Fruit fly (Drosophila melanogaster) whole organism, embryonic: ENCODE results near the gene hale.
A peak's percentile ranks its signal among the peaks of the same experiment; 100 is the strongest.

Source experiments
- CG10147 ChIP-seq: fragments of 200-800 bp; sonication (Bioruptor generic); optimal IDR thresholded peaks from 2 replicates; lab custom pipeline; 2019; ENCODE audit warnings: missing biosample characterization, mild to moderate bottlenecking, missing genetic modification characterization, moderate library complexity
- CG10267 ChIP-seq: fragments of 200-800 bp; sonication (Bioruptor generic); optimal IDR thresholded peaks from 2 replicates; lab custom pipeline; 2018; ENCODE audit warnings: missing biosample characterization, mild to moderate bottlenecking, missing genetic modification characterization, moderate library complexity
- CG13624 ChIP-seq: fragments of 200-800 bp; sonication (Bioruptor generic); optimal IDR thresholded peaks from 2 replicates; lab custom pipeline; 2016; ENCODE audit warnings: missing biosample characterization, missing genetic modification characterization
- CG16779 ChIP-seq: fragments of 200-800 bp; sonication (Bioruptor generic); IDR thresholded peaks from 2 replicates; pipeline ENCODE4 v1.3.6; 2022; ENCODE audit warnings: missing biosample characterization, missing genetic modification characterization
- CG17385 ChIP-seq: fragments of 200-800 bp; sonication (Bioruptor generic); optimal IDR thresholded peaks from 3 replicates; lab custom pipeline; 2018; ENCODE audit warnings: missing biosample characterization, mild to moderate bottlenecking, missing genetic modification characterization
- CG1832 ChIP-seq: fragments of 200-800 bp; sonication (Bioruptor generic); optimal IDR thresholded peaks from 2 replicates; lab custom pipeline; 2017; ENCODE audit warnings: missing biosample characterization, mild to moderate bottlenecking, missing genetic modification characterization, inconsistent platforms
- CG18619 ChIP-seq: fragments of 200-800 bp; sonication (Bioruptor generic); optimal IDR thresholded peaks from 3 replicates; lab custom pipeline; 2017; ENCODE audit warnings: missing biosample characterization, mild to moderate bottlenecking, missing genetic modification characterization
- CG2116 ChIP-seq: fragments of 200-800 bp; sonication (Bioruptor generic); optimal IDR thresholded peaks from 3 replicates; lab custom pipeline; 2018; ENCODE audit warnings: missing biosample characterization, mild to moderate bottlenecking, missing genetic modification characterization
- CG2889 ChIP-seq: fragments of 200-800 bp; sonication (Bioruptor generic); IDR thresholded peaks from 3 replicates; pipeline ENCODE4 v1.3.6; 2022; ENCODE audit warnings: missing biosample characterization, missing genetic modification characterization
- CG34224 ChIP-seq: fragments of 200-800 bp; sonication (Bioruptor generic); IDR thresholded peaks from 3 replicates; pipeline ENCODE4 v1.3.6; 2022; ENCODE audit warnings: missing biosample characterization, missing genetic modification characterization; ENCODE audit not compliant: partially characterized antibody
- CG3838 ChIP-seq: fragments of 200-800 bp; sonication (Bioruptor generic); optimal IDR thresholded peaks from 3 replicates; lab custom pipeline; 2016; ENCODE audit warnings: missing biosample characterization, missing genetic modification characterization
- CG4328 ChIP-seq: fragments of 200-800 bp; sonication (Bioruptor generic); optimal IDR thresholded peaks from 3 replicates; lab custom pipeline; 2017; ENCODE audit warnings: missing biosample characterization, missing genetic modification reagents, missing genetic modification characterization
- CG4404 ChIP-seq: fragments of 200-800 bp; sonication (Bioruptor generic); IDR thresholded peaks from 2 replicates; pipeline ENCODE4 v1.3.6; 2022; ENCODE audit warnings: missing biosample characterization, missing genetic modification characterization
- CG6854 ChIP-seq: fragments of 200-800 bp; sonication (Bioruptor generic); optimal IDR thresholded peaks from 3 replicates; lab custom pipeline; 2017; ENCODE audit warnings: missing biosample characterization, mild to moderate bottlenecking, missing genetic modification characterization
- CG7372 ChIP-seq: fragments of 200-800 bp; sonication (Bioruptor generic); IDR thresholded peaks from 2 replicates; pipeline ENCODE4 v1.3.6; 2022; ENCODE audit warnings: missing biosample characterization, missing genetic modification characterization
- CG7556 ChIP-seq: fragments of 200-800 bp; sonication (Bioruptor generic); optimal IDR thresholded peaks from 2 replicates; lab custom pipeline; 2017; ENCODE audit warnings: missing biosample characterization, mild to moderate bottlenecking, missing genetic modification characterization
- CG8089 ChIP-seq: fragments of 200-800 bp; sonication (Bioruptor generic); optimal IDR thresholded peaks from 3 replicates; lab custom pipeline; 2016; ENCODE audit warnings: missing biosample characterization, missing genetic modification characterization
- CG8944 ChIP-seq: fragments of 200-800 bp; sonication (Bioruptor generic); optimal IDR thresholded peaks from 3 replicates; lab custom pipeline; 2016; ENCODE audit warnings: missing biosample characterization, missing genetic modification characterization
- Camta ChIP-seq: fragments of 200-800 bp; sonication (Bioruptor generic); optimal IDR thresholded peaks from 2 replicates; lab custom pipeline; 2016; ENCODE audit warnings: missing biosample characterization, missing genetic modification characterization
- CoRest ChIP-seq: fragments of 200-800 bp; sonication (Bioruptor generic); optimal IDR thresholded peaks from 3 replicates; lab custom pipeline; 2018; ENCODE audit warnings: missing biosample characterization, mild to moderate bottlenecking, missing genetic modification characterization, moderate library complexity
- CrebB ChIP-seq: fragments of 200-800 bp; sonication (Bioruptor generic); optimal IDR thresholded peaks from 3 replicates; lab custom pipeline; 2018; ENCODE audit warnings: missing biosample characterization, mild to moderate bottlenecking, missing genetic modification characterization
- Dek ChIP-seq: fragments of 200-800 bp; sonication (Bioruptor generic); optimal IDR thresholded peaks from 3 replicates; lab custom pipeline; 2019; ENCODE audit warnings: missing biosample characterization, mild to moderate bottlenecking, missing genetic modification characterization, moderate library complexity
- Dref ChIP-seq: fragments of 200-800 bp; sonication (Bioruptor generic); IDR thresholded peaks from 2 replicates; pipeline ENCODE4 v1.3.6; 2022; ENCODE audit warnings: missing biosample characterization, missing genetic modification characterization
- H2.0 ChIP-seq: fragments of 200-800 bp; sonication (Bioruptor generic); IDR thresholded peaks from 2 replicates; pipeline ENCODE4 v1.3.6; 2022; ENCODE audit warnings: missing biosample characterization, missing genetic modification characterization
- HHEX ChIP-seq: fragments of 200-800 bp; sonication (Bioruptor generic); optimal IDR thresholded peaks from 3 replicates; lab custom pipeline; 2017; ENCODE audit warnings: missing biosample characterization, mild to moderate bottlenecking, missing genetic modification characterization, missing genetic modification reagents
- HLHmδ ChIP-seq: fragments of 200-800 bp; sonication (Bioruptor generic); optimal IDR thresholded peaks from 2 replicates; lab custom pipeline; 2018; ENCODE audit warnings: missing biosample characterization, mild to moderate bottlenecking, missing genetic modification characterization, moderate library complexity
- Hr51 ChIP-seq, 2 experiments: fragments of 200-800 bp; sonication (Bioruptor generic); optimal IDR thresholded peaks; 2 replicates in 1 of 2; 3 replicates in 1 of 2; lab custom pipeline; 2016 to 2018; ENCODE audit warnings: missing biosample characterization in 2 of 2, missing genetic modification characterization in 2 of 2, mild to moderate bottlenecking in 1 of 2, moderate library complexity in 1 of 2
- Meics ChIP-seq: fragments of 200-800 bp; sonication (Bioruptor generic); optimal IDR thresholded peaks from 2 replicates; lab custom pipeline; 2017; ENCODE audit warnings: missing biosample characterization, mild to moderate bottlenecking, missing genetic modification characterization
- NFAT ChIP-seq: fragments of 200-800 bp; sonication (Bioruptor generic); IDR thresholded peaks from 2 replicates; pipeline ENCODE4 v1.3.6; 2022; ENCODE audit warnings: missing biosample characterization, missing genetic modification characterization
- Oli ChIP-seq: fragments of 200-800 bp; sonication (Bioruptor generic); optimal IDR thresholded peaks from 2 replicates; lab custom pipeline; 2018; ENCODE audit warnings: missing biosample characterization, mild to moderate bottlenecking, missing genetic modification characterization, moderate library complexity
- Opbp ChIP-seq: fragments of 200-800 bp; sonication (Bioruptor generic); IDR thresholded peaks from 3 replicates; pipeline ENCODE4 v1.3.6; 2022; ENCODE audit warnings: missing biosample characterization, missing genetic modification characterization; ENCODE audit not compliant: partially characterized antibody
- Ssrp ChIP-seq: fragments of 200-800 bp; sonication (Bioruptor generic); optimal IDR thresholded peaks from 2 replicates; lab custom pipeline; 2018; ENCODE audit warnings: missing biosample characterization, mild to moderate bottlenecking, missing genetic modification characterization, moderate library complexity
- Usf ChIP-seq: fragments of 200-800 bp; sonication (Bioruptor generic); optimal IDR thresholded peaks from 2 replicates; lab custom pipeline; 2017; ENCODE audit warnings: missing genotype, missing biosample characterization, missing genetic modification characterization
- ac ChIP-seq: fragments of 200-800 bp; sonication (Bioruptor generic); optimal IDR thresholded peaks from 3 replicates; lab custom pipeline; 2017; ENCODE audit warnings: missing biosample characterization, mild to moderate bottlenecking, missing genetic modification characterization
- bbx ChIP-seq: fragments of 200-800 bp; sonication (Bioruptor generic); IDR thresholded peaks from 2 replicates; pipeline ENCODE4 v1.3.6; 2022; ENCODE audit warnings: missing biosample characterization, missing genetic modification characterization; ENCODE audit not compliant: partially characterized antibody
- chn ChIP-seq: fragments of 200-800 bp; sonication (Bioruptor generic); optimal IDR thresholded peaks from 2 replicates; lab custom pipeline; 2016; ENCODE audit warnings: missing biosample characterization, missing genetic modification characterization
- ci ChIP-seq: fragments of 200-800 bp; sonication (Bioruptor generic); IDR thresholded peaks from 3 replicates; pipeline ENCODE4 v1.3.6; 2022; ENCODE audit warnings: missing biosample characterization, missing genetic modification characterization
- danr ChIP-seq: fragments of 200-800 bp; sonication (Bioruptor generic); IDR thresholded peaks from 2 replicates; pipeline ENCODE4 v1.3.6; 2022; ENCODE audit warnings: missing biosample characterization, missing genetic modification characterization
- ewg ChIP-seq: fragments of 200-800 bp; sonication (Bioruptor generic); optimal IDR thresholded peaks from 3 replicates; lab custom pipeline; 2017; ENCODE audit warnings: mild to moderate bottlenecking, missing biosample characterization, missing genetic modification reagents, missing genetic modification characterization
- fd96Cb ChIP-seq: fragments of 200-800 bp; sonication (Bioruptor generic); optimal IDR thresholded peaks from 2 replicates; lab custom pipeline; 2018; ENCODE audit warnings: missing biosample characterization, mild to moderate bottlenecking, missing genetic modification characterization, moderate library complexity
- gem ChIP-seq: fragments of 200-800 bp; sonication (Bioruptor generic); optimal IDR thresholded peaks from 2 replicates; lab custom pipeline; 2019; ENCODE audit warnings: missing biosample characterization, mild to moderate bottlenecking, missing genetic modification characterization, moderate library complexity
- hth ChIP-seq: fragments of >200 bp; optimal IDR thresholded peaks from 2 replicates; lab custom pipeline; 2017; ENCODE audit warnings: inconsistent platforms
- knrl ChIP-seq: fragments of 200-800 bp; sonication (Bioruptor generic); IDR thresholded peaks from 3 replicates; pipeline ENCODE4 v1.3.6; 2022; ENCODE audit warnings: missing biosample characterization, missing genetic modification characterization; ENCODE audit not compliant: partially characterized antibody
- lmd ChIP-seq: fragments of 200-800 bp; sonication (Bioruptor generic); IDR thresholded peaks from 2 replicates; pipeline ENCODE4 v1.3.6; 2022; ENCODE audit warnings: missing biosample characterization, missing genetic modification characterization
- otp ChIP-seq: fragments of 200-800 bp; sonication (Bioruptor generic); IDR thresholded peaks from 3 replicates; pipeline ENCODE4, ENCODE4 v1.3.6; 2022; ENCODE audit warnings: missing biosample characterization, missing genetic modification characterization
- phol ChIP-seq: fragments of 200-800 bp; sonication (Bioruptor generic); optimal IDR thresholded peaks from 3 replicates; lab custom pipeline; 2018; ENCODE audit warnings: missing biosample characterization, mild to moderate bottlenecking, missing genetic modification characterization, moderate library complexity
- sisA ChIP-seq: fragments of 200-800 bp; sonication (Bioruptor generic); IDR thresholded peaks from 2 replicates; pipeline ENCODE4 v1.3.6; 2022; ENCODE audit warnings: missing biosample characterization, missing genetic modification characterization
- sob ChIP-seq: fragments of 200-800 bp; sonication (Bioruptor generic); IDR thresholded peaks from 2 replicates; pipeline ENCODE4 v1.3.6; 2022; ENCODE audit warnings: missing biosample characterization, missing genetic modification characterization
- toy ChIP-seq: fragments of 200-800 bp; sonication (Bioruptor generic); IDR thresholded peaks from 2 replicates; pipeline ENCODE4 v1.3.6; 2022; ENCODE audit warnings: missing biosample characterization, missing genetic modification characterization
- vfl ChIP-seq: fragments of 200-800 bp; sonication (Bioruptor generic); optimal IDR thresholded peaks from 2 replicates; lab custom pipeline; 2016; ENCODE audit warnings: missing biosample characterization, missing genetic modification characterization
- zen2 ChIP-seq: fragments of 200-800 bp; sonication (Bioruptor generic); IDR thresholded peaks from 3 replicates; pipeline ENCODE4 v1.3.6; 2022; ENCODE audit warnings: missing biosample characterization, missing genetic modification characterization; ENCODE audit not compliant: partially characterized antibody

The hale gene

dm6 chr3L:19991714-19992231 is 6.1 kb upstream of the hale start, which contains the start of the genes CG7646 and Nca (continued):
- TF ChIP-seq CG16779 (GFP tag; lab: Robert Waterston, UW) (no peak), Usf (GFP tag; lab: Kevin White, UChicago) (no peak), CG13624 (GFP tag; lab: Kevin White, UChicago) (no peak), Hr51 (GFP tag; optimal IDR thresholded peaks at IDR 0.05; lab: Kevin White, UChicago) (peak in 1 of 2 experiments; percentile 4), CG8944 (GFP tag; lab: Kevin White, UChicago) (no peak), phol (tag; lab: Kevin White, UChicago) (peak; percentile 13), otp (GFP tag; lab: Robert Waterston, UW) (no peak), sob (GFP tag; lab: Robert Waterston, UW) (0 out of 2 replicates have a peak, but pooled peaks have one; percentile 26), vfl (no peak), ac (GFP tag; lab: Kevin White, UChicago) (peak; percentile 10), CG7556 (GFP tag; lab: Kevin White, UChicago) (no peak), HLHmδ (GFP tag; lab: Kevin White, UChicago) (no peak), H2.0 (no peak), lmd (no peak), CG2116 (GFP tag; lab: Kevin White, UChicago) (peak; percentile 87), CrebB (tag; lab: Kevin White, UChicago) (peak; percentile 51), toy (GFP tag; lab: Robert Waterston, UW) (no peak), CG8089 (GFP tag; lab: Kevin White, UChicago) (no peak), hth (lab: Kevin White, UChicago) (no peak), CG6854 (GFP tag; lab: Kevin White, UChicago) (no peak), CG2889 (GFP tag; lab: Robert Waterston, UW) (no peak), ci (GFP tag; lab: Robert Waterston, UW) (no peak), NFAT (GFP tag; lab: Robert Waterston, UW) (no peak), danr (GFP tag; lab: Robert Waterston, UW) (no peak), Meics (no peak), CG18619 (GFP tag; lab: Kevin White, UChicago) (no peak), CG17385 (GFP tag; lab: Kevin White, UChicago) (no peak), CG3838 (GFP tag; lab: Kevin White, UChicago) (no peak), zen2 (GFP tag; lab: Robert Waterston, UW) (no peak; the same call in 1 of the 3 replicates), ewg (GFP tag; lab: Kevin White, UChicago) (no peak), Oli (no peak), CG7372 (GFP tag; lab: Robert Waterston, UW) (no peak), CG10267 (tag; lab: Kevin White, UChicago) (peak; percentile 36), Ssrp (no peak), CG34224 (GFP tag; lab: Robert Waterston, UW) (peak; percentile 87), CG4404 (no peak), chn (GFP tag; lab: Kevin White, UChicago) (no peak), Camta (GFP tag; lab: Kevin White, UChicago) (no peak), CG4328 (peak; percentile 66), Dref (GFP tag; lab: Robert Waterston, UW) (peak; percentile 91), sisA (GFP tag; lab: Robert Waterston, UW) (no peak), CG1832 (GFP tag; lab: Kevin White, UChicago) (no peak), HHEX (GFP tag; lab: Kevin White, UChicago) (no peak), Opbp (GFP tag; lab: Robert Waterston, UW) (peak; percentile 94), CoRest (tag; lab: Kevin White, UChicago) (no peak), gem (peak; percentile 27), bbx (peak; percentile 95), Dek (tag; lab: Kevin White, UChicago) (no peak), CG10147 (GFP tag; lab: Kevin White, UChicago) (no peak), knrl (peak; percentile 95), fd96Cb (tag; lab: Kevin White, UChicago) (no peak)
